Fruit fly (Drosophila melanogaster) whole organism, embryonic: ENCODE measurements around the gene EAChm.
A peak's percentile ranks its signal among the peaks of the same experiment; 100 is the strongest.

Experiments used
- Atf3 ChIP-seq: fragments of 200-800 bp; sonication (Bioruptor generic); optimal IDR thresholded peaks from 3 replicates; lab custom pipeline; 2016; ENCODE audit warnings: missing biosample characterization, missing genetic modification characterization
- CG10274 ChIP-seq: fragments of 200-800 bp; sonication (Bioruptor generic); optimal IDR thresholded peaks from 3 replicates; lab custom pipeline; 2017; ENCODE audit warnings: missing biosample characterization, mild to moderate bottlenecking, missing genetic modification characterization
- CG10654 ChIP-seq: fragments of 200-800 bp; sonication (Bioruptor generic); optimal IDR thresholded peaks from 2 replicates; lab custom pipeline; 2016; ENCODE audit warnings: missing biosample characterization, missing genetic modification characterization
- CG14667 ChIP-seq: fragments of 200-800 bp; sonication (Bioruptor generic); IDR thresholded peaks from 2 replicates; pipeline ENCODE4 v1.3.6; 2022; ENCODE audit warnings: missing biosample characterization, missing genetic modification characterization
- CG2116 ChIP-seq: fragments of 200-800 bp; sonication (Bioruptor generic); optimal IDR thresholded peaks from 3 replicates; lab custom pipeline; 2018; ENCODE audit warnings: missing biosample characterization, mild to moderate bottlenecking, missing genetic modification characterization
- CG2199 ChIP-seq: fragments of 200-800 bp; sonication (Bioruptor generic); IDR thresholded peaks from 3 replicates; pipeline ENCODE4 v1.3.6; 2022; ENCODE audit warnings: missing biosample characterization, missing genetic modification characterization
- CG2202 ChIP-seq: fragments of 200-800 bp; sonication (Bioruptor generic); optimal IDR thresholded peaks from 2 replicates; lab custom pipeline; 2018; ENCODE audit warnings: missing biosample characterization, mild to moderate bottlenecking, missing genetic modification characterization
- CG32532 ChIP-seq: fragments of 200-800 bp; sonication (Bioruptor generic); IDR thresholded peaks from 2 replicates; pipeline ENCODE4 v1.3.6; 2022; ENCODE audit warnings: missing biosample characterization, missing genetic modification characterization
- CG33557 ChIP-seq: fragments of 200-800 bp; sonication (Bioruptor generic); optimal IDR thresholded peaks from 2 replicates; lab custom pipeline; 2019; ENCODE audit warnings: missing biosample characterization, mild to moderate bottlenecking, missing genetic modification characterization, moderate library complexity
- CG6254 ChIP-seq: fragments of 200-800 bp; sonication (Bioruptor generic); optimal IDR thresholded peaks from 3 replicates; lab custom pipeline; 2017; ENCODE audit warnings: mild to moderate bottlenecking, missing biosample characterization, missing genetic modification reagents, missing genetic modification characterization
- CG6791 ChIP-seq: fragments of 200-800 bp; sonication (Bioruptor generic); IDR thresholded peaks from 3 replicates; pipeline ENCODE4 v1.3.6; 2022; ENCODE audit warnings: missing biosample characterization, missing genetic modification characterization; ENCODE audit not compliant: partially characterized antibody
- CG7271 ChIP-seq: fragments of 200-800 bp; sonication (Bioruptor generic); optimal IDR thresholded peaks from 2 replicates; lab custom pipeline; 2018; ENCODE audit warnings: missing biosample characterization, mild to moderate bottlenecking, missing genetic modification characterization, moderate library complexity
- CG7372 ChIP-seq: fragments of 200-800 bp; sonication (Bioruptor generic); IDR thresholded peaks from 2 replicates; pipeline ENCODE4 v1.3.6; 2022; ENCODE audit warnings: missing biosample characterization, missing genetic modification characterization
- CG8281 ChIP-seq: fragments of 200-800 bp; sonication (Bioruptor generic); optimal IDR thresholded peaks from 2 replicates; lab custom pipeline; 2018; ENCODE audit warnings: missing biosample characterization, mild to moderate bottlenecking, missing genetic modification characterization, moderate library complexity
- CG8388 ChIP-seq: fragments of 200-800 bp; sonication (Bioruptor generic); optimal IDR thresholded peaks from 2 replicates; lab custom pipeline; 2019; ENCODE audit warnings: missing biosample characterization, mild to moderate bottlenecking, missing genetic modification characterization, moderate library complexity
- CG9817 ChIP-seq: fragments of 200-800 bp; sonication (Bioruptor generic); optimal IDR thresholded peaks from 2 replicates; lab custom pipeline; 2018; ENCODE audit warnings: missing biosample characterization, mild to moderate bottlenecking, missing genetic modification characterization, moderate library complexity
- CHES-1-like ChIP-seq: fragments of 200-800 bp; sonication (Bioruptor generic); optimal IDR thresholded peaks from 2 replicates; lab custom pipeline; 2016; ENCODE audit warnings: missing biosample characterization, missing genetic modification characterization
- Dip3 ChIP-seq: fragments of 200-800 bp; sonication (Bioruptor generic); optimal IDR thresholded peaks from 3 replicates; lab custom pipeline; 2016; ENCODE audit warnings: missing biosample characterization, missing genetic modification characterization
- Dll ChIP-seq: fragments of 200-800 bp; sonication (Bioruptor generic); IDR thresholded peaks from 4 replicates; pipeline ENCODE4 v1.3.6; 2022; ENCODE audit warnings: missing biosample characterization, missing genetic modification characterization; ENCODE audit not compliant: partially characterized antibody
- E2f2 ChIP-seq: fragments of 200-800 bp; sonication (Bioruptor generic); IDR thresholded peaks from 2 replicates; pipeline ENCODE4 v1.3.6; 2022; ENCODE audit warnings: missing biosample characterization, missing genetic modification characterization
- Ets97D ChIP-seq: fragments of 200-800 bp; sonication (Bioruptor generic); optimal IDR thresholded peaks from 3 replicates; lab custom pipeline; 2016; ENCODE audit warnings: missing biosample characterization, missing genetic modification characterization
- Gsc ChIP-seq: fragments of 200-800 bp; sonication (Bioruptor generic); IDR thresholded peaks from 2 replicates; pipeline ENCODE4 v1.3.6; 2022; ENCODE audit warnings: missing biosample characterization, missing genetic modification characterization
- HLH54F ChIP-seq: fragments of 200-800 bp; sonication (Bioruptor generic); optimal IDR thresholded peaks from 3 replicates; lab custom pipeline; 2016; ENCODE audit warnings: missing biosample characterization, missing genetic modification characterization
- MTF-1 ChIP-seq: fragments of 200-800 bp; sonication (Bioruptor generic); optimal IDR thresholded peaks from 2 replicates; lab custom pipeline; 2018; ENCODE audit warnings: missing biosample characterization, mild to moderate bottlenecking, missing genetic modification characterization, borderline replicate concordance
- Meics ChIP-seq: fragments of 200-800 bp; sonication (Bioruptor generic); optimal IDR thresholded peaks from 2 replicates; lab custom pipeline; 2017; ENCODE audit warnings: missing biosample characterization, mild to moderate bottlenecking, missing genetic modification characterization
- Myb ChIP-seq: fragments of 200-800 bp; sonication (Bioruptor generic); optimal IDR thresholded peaks from 2 replicates; lab custom pipeline; 2016; ENCODE audit warnings: missing biosample characterization, missing genetic modification characterization
- Opbp ChIP-seq: fragments of 200-800 bp; sonication (Bioruptor generic); IDR thresholded peaks from 3 replicates; pipeline ENCODE4 v1.3.6; 2022; ENCODE audit warnings: missing biosample characterization, missing genetic modification characterization; ENCODE audit not compliant: partially characterized antibody
- Side ChIP-seq: fragments of 200-800 bp; sonication (Bioruptor generic); optimal IDR thresholded peaks from 2 replicates; lab custom pipeline; 2016; ENCODE audit warnings: missing biosample characterization, missing genetic modification characterization
- Stat92E ChIP-seq, 3 experiments: fragments of >200 bp in 2 of 3; fragments of 200-800 bp in 1 of 3; sonication (Bioruptor generic) in 1 of 3; optimal IDR thresholded peaks; 2 replicates each; lab custom pipeline; 2017 to 2019; ENCODE audit warnings: missing biosample characterization in 3 of 3, missing genetic modification characterization in 3 of 3, mild to moderate bottlenecking in 1 of 3, moderate library complexity in 1 of 3
- TFAM ChIP-seq: fragments of 200-800 bp; sonication (Bioruptor generic); optimal IDR thresholded peaks from 2 replicates; lab custom pipeline; 2017; ENCODE audit warnings: missing biosample characterization, missing genetic modification characterization, inconsistent platforms
- Trl ChIP-seq, 3 experiments: fragments of >200 bp in 2 of 3; fragments of 200-800 bp in 1 of 3; sonication (Bioruptor generic) in 1 of 3; optimal IDR thresholded peaks; 2 replicates in 1 of 3; 3 replicates in 2 of 3; lab custom pipeline; 2016 to 2017; ENCODE audit warnings: missing biosample characterization in 1 of 3, missing genetic modification characterization in 1 of 3
- Usf ChIP-seq: fragments of 200-800 bp; sonication (Bioruptor generic); optimal IDR thresholded peaks from 2 replicates; lab custom pipeline; 2017; ENCODE audit warnings: missing genotype, missing biosample characterization, missing genetic modification characterization
- amos ChIP-seq: fragments of 200-800 bp; sonication (Bioruptor generic); IDR thresholded peaks from 2 replicates; pipeline ENCODE4 v1.3.6; 2022; ENCODE audit warnings: missing biosample characterization, missing genetic modification characterization; ENCODE audit not compliant: partially characterized antibody
- danr ChIP-seq: fragments of 200-800 bp; sonication (Bioruptor generic); IDR thresholded peaks from 2 replicates; pipeline ENCODE4 v1.3.6; 2022; ENCODE audit warnings: missing biosample characterization, missing genetic modification characterization
- dati ChIP-seq: fragments of 200-800 bp; sonication (Bioruptor generic); IDR thresholded peaks from 2 replicates; pipeline ENCODE4 v1.3.6; 2022; ENCODE audit warnings: missing biosample characterization, missing genetic modification characterization
- dpn ChIP-seq, 2 experiments: fragments of 200-800 bp; sonication (Bioruptor generic); optimal IDR thresholded peaks; 3 replicates each; lab custom pipeline; 2016; ENCODE audit warnings: missing biosample characterization in 2 of 2, missing genetic modification characterization in 2 of 2
- dysf ChIP-seq: fragments of 200-800 bp; sonication (Bioruptor generic); IDR thresholded peaks from 3 replicates; pipeline ENCODE4 v1.3.6; 2022; ENCODE audit warnings: missing biosample characterization, missing genetic modification characterization
- eyg ChIP-seq: fragments of 200-800 bp; sonication (Bioruptor generic); optimal IDR thresholded peaks from 3 replicates; lab custom pipeline; 2016; ENCODE audit warnings: missing biosample characterization, missing genetic modification characterization
- gcm2 ChIP-seq: fragments of 200-800 bp; sonication (Bioruptor generic); optimal IDR thresholded peaks from 2 replicates; lab custom pipeline; 2016; ENCODE audit warnings: missing biosample characterization, missing genetic modification characterization
- gfzf ChIP-seq: fragments of 200-800 bp; sonication (Bioruptor generic); optimal IDR thresholded peaks from 2 replicates; lab custom pipeline; 2016; ENCODE audit warnings: missing biosample characterization, mild to moderate bottlenecking, missing genetic modification characterization, moderate library complexity
- gro ChIP-seq: fragments of 200-800 bp; sonication (Bioruptor generic); optimal IDR thresholded peaks from 2 replicates; lab custom pipeline; 2016; ENCODE audit warnings: missing biosample characterization, missing genetic modification characterization
- her ChIP-seq: fragments of 200-800 bp; sonication (Bioruptor generic); optimal IDR thresholded peaks from 2 replicates; lab custom pipeline; 2016; ENCODE audit warnings: missing biosample characterization, missing genetic modification characterization
- hkb ChIP-seq, 2 experiments: fragments of 200-800 bp in 1 of 2; fragments of >200 bp in 1 of 2; sonication (Bioruptor generic) in 1 of 2; IDR thresholded peaks in 1 of 2; optimal IDR thresholded peaks in 1 of 2; 2 replicates each; pipeline versions ENCODE4 v1.3.6 to Lab custom; 2017 to 2022; ENCODE audit warnings: missing biosample characterization in 1 of 2, missing genetic modification characterization in 1 of 2
- insv ChIP-seq, 2 experiments: fragments of 200-800 bp; sonication (Bioruptor generic); optimal IDR thresholded peaks; 3 replicates each; lab custom pipeline; 2016 to 2018; ENCODE audit warnings: missing biosample characterization in 2 of 2, missing genetic modification characterization in 2 of 2
- nerfin-2 ChIP-seq: fragments of 200-800 bp; sonication (Bioruptor generic); IDR thresholded peaks from 2 replicates; pipeline ENCODE4 v1.3.6; 2022; ENCODE audit warnings: missing biosample characterization, missing genetic modification characterization; ENCODE audit not compliant: partially characterized antibody
- prd ChIP-seq, 3 experiments: fragments of >200 bp in 2 of 3; fragments of 200-800 bp in 1 of 3; sonication (Bioruptor generic) in 1 of 3; optimal IDR thresholded peaks in 2 of 3; IDR thresholded peaks in 1 of 3; 2 replicates in 2 of 3; 3 replicates in 1 of 3; pipeline versions ENCODE4 v1.3.6 to Lab custom; 2017 to 2022; ENCODE audit warnings: missing biosample characterization in 1 of 3, missing genetic modification characterization in 1 of 3
- rib ChIP-seq: fragments of 200-800 bp; sonication (Bioruptor generic); IDR thresholded peaks from 2 replicates; pipeline ENCODE4 v1.3.6; 2022; ENCODE audit warnings: missing biosample characterization, missing genetic modification characterization
- sisA ChIP-seq: fragments of 200-800 bp; sonication (Bioruptor generic); IDR thresholded peaks from 2 replicates; pipeline ENCODE4 v1.3.6; 2022; ENCODE audit warnings: missing biosample characterization, missing genetic modification characterization
- zen2 ChIP-seq: fragments of 200-800 bp; sonication (Bioruptor generic); IDR thresholded peaks from 3 replicates; pipeline ENCODE4 v1.3.6; 2022; ENCODE audit warnings: missing biosample characterization, missing genetic modification characterization; ENCODE audit not compliant: partially characterized antibody

The EAChm gene

dm6 chr3L:15072149-15072548 is 17.6 kb downstream of the EAChm start (continued):
- TF ChIP-seq gro (GFP tag; lab: Kevin White, UChicago) (no peak), CG8281 (tag; lab: Kevin White, UChicago) (no peak), Usf (GFP tag; lab: Kevin White, UChicago) (no peak), zen2 (GFP tag; lab: Robert Waterston, UW) (no peak), CG10654 (GFP tag; lab: Kevin White, UChicago) (no peak), her (GFP tag; lab: Kevin White, UChicago) (no peak), MTF-1 (GFP tag; lab: Kevin White, UChicago) (no peak), insv (GFP tag; optimal IDR thresholded peaks at IDR 0.05; lab: Kevin White, UChicago) (no peak), prd (optimal IDR thresholded peaks at IDR 0.05; lab: Kevin White, UChicago) (no peak), prd (GFP tag; IDR thresholded peaks at IDR 0.05; lab: Robert Waterston, UW) (no peak), HLH54F (GFP tag; lab: Kevin White, UChicago) (no peak), rib (GFP tag; lab: Robert Waterston, UW) (no peak), Ets97D (GFP tag; lab: Kevin White, UChicago) (no peak), CG14667 (GFP tag; lab: Robert Waterston, UW) (no peak), CG10274 (GFP tag; lab: Kevin White, UChicago) (no peak), Gsc (GFP tag; lab: Robert Waterston, UW) (no peak), danr (GFP tag; lab: Robert Waterston, UW) (no peak), TFAM (no peak), CG2116 (no peak), CHES-1-like (no peak), CG8388 (no peak), gcm2 (GFP tag; lab: Kevin White, UChicago) (no peak), sisA (GFP tag; lab: Robert Waterston, UW) (no peak), CG6791 (GFP tag; lab: Robert Waterston, UW) (peak; percentile 47; the same call in 1 of the 3 replicates), nerfin-2 (GFP tag; lab: Robert Waterston, UW) (0 out of 2 replicates have a peak, but pooled peaks have one; percentile 25), CG33557 (GFP tag; lab: Kevin White, UChicago) (no peak), Dll (GFP tag; lab: Robert Waterston, UW) (no peak), CG7372 (GFP tag; lab: Robert Waterston, UW) (no peak), Dip3 (GFP tag; lab: Kevin White, UChicago) (no peak), amos (GFP tag; lab: Robert Waterston, UW) (peak; percentile 19; the same call in 1 of the 2 replicates), dati (GFP tag; lab: Robert Waterston, UW) (no peak), CG32532 (GFP tag; lab: Robert Waterston, UW) (0 out of 2 replicates have a peak, but pooled peaks have one; percentile 10), CG6254 (GFP tag; lab: Kevin White, UChicago) (no peak), Side (no peak), CG7271 (tag; lab: Kevin White, UChicago) (no peak), Opbp (GFP tag; lab: Robert Waterston, UW) (no peak), Atf3 (GFP tag; lab: Kevin White, UChicago) (no peak), CG2199 (0 out of 3 replicates have a peak, but pooled peaks have one; percentile 52), Myb (peak; percentile 97), gfzf (GFP tag; lab: Kevin White, UChicago) (peak; percentile 25), Trl (optimal IDR thresholded peaks at IDR 0.05; lab: Kevin White, UChicago) (peak; percentile 32 to 37), Trl (GFP tag; optimal IDR thresholded peaks at IDR 0.05; lab: Kevin White, UChicago) (no peak), Stat92E (GFP tag; optimal IDR thresholded peaks at IDR 0.05; lab: Kevin White, UChicago) (no peak), Meics (GFP tag; lab: Kevin White, UChicago) (peak; percentile 90), CG9817 (tag; lab: Kevin White, UChicago) (no peak), dysf (GFP tag; lab: Robert Waterston, UW) (no peak), eyg (GFP tag; lab: Kevin White, UChicago) (no peak), CG2202 (no peak), hkb (optimal IDR thresholded peaks at IDR 0.05; lab: Kevin White, UChicago) (no peak), hkb (GFP tag; IDR thresholded peaks at IDR 0.05; lab: Robert Waterston, UW) (no peak), dpn (GFP tag; optimal IDR thresholded peaks at IDR 0.05; lab: Kevin White, UChicago) (no peak), E2f2 (GFP tag; lab: Robert Waterston, UW) (peak; percentile 42; the same call in 1 of the 2 replicates)
